Fruit fly (Drosophila melanogaster) S2 (cell line): ENCODE measurements around the gene CG17376.

ENCODE experiments used
- CG8478 ChIP-seq: fragments of >200 bp; optimal IDR thresholded peaks from 2 replicates; lab custom pipeline; 2018
- CTCF ChIP-seq, 2 experiments: fragments of >200 bp; optimal IDR thresholded peaks; 2 replicates each; lab custom pipeline; 2018

DNA sequence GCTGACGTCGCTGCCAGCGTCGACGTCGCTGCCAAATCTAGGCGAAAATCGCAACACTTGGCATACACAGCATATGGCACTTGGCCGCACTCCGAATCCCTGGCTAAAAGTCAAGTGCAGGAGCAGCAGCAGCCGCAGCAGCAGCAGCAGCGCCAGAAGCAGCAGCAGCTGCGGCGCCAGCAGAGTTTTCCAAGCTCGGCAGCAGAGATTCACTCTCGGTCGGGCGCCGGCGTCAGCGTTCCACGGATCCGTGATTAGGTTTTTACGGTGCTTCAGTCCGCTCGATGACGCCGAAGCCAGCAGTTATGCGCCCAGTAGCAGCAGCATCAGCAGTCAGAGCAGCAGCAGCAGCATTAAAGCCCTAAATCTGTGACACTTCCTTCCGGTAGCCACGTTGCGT lies 21.4 kb upstream of the CG17376 start:
- TF ChIP-seq CG8478 (lab: Kevin White, UChicago): no peak
- TF ChIP-seq CTCF (optimal IDR thresholded peaks at IDR 0.05; lab: Kevin White, UChicago): no peak
